Fruit fly (Drosophila melanogaster) whole organism, pupa: ENCODE data around the gene betaTub85D.

ENCODE experiments used
- CG14655 ChIP-seq: fragments of 200-800 bp; sonication (Bioruptor generic); optimal IDR thresholded peaks from 3 replicates; lab custom pipeline; 2017; ENCODE audit warnings: mild to moderate bottlenecking, missing biosample characterization, missing genetic modification reagents, missing genetic modification characterization
- CG4496 ChIP-seq: fragments of 200-800 bp; sonication (Bioruptor generic); IDR thresholded peaks from 3 replicates; pipeline ENCODE4 v1.3.6; 2022; ENCODE audit warnings: missing biosample characterization, missing genetic modification characterization
- CG8301 ChIP-seq: fragments of 200-800 bp; sonication (Bioruptor generic); optimal IDR thresholded peaks from 2 replicates; lab custom pipeline; 2018; ENCODE audit warnings: missing biosample characterization, mild to moderate bottlenecking, missing genetic modification characterization
- CG9948 ChIP-seq: fragments of 200-800 bp; sonication (Bioruptor generic); optimal IDR thresholded peaks from 2 replicates; lab custom pipeline; 2018; ENCODE audit warnings: missing biosample characterization, mild to moderate bottlenecking, missing genetic modification characterization, moderate library complexity
- EcR ChIP-seq: fragments of 200-800 bp; sonication (Bioruptor generic); optimal IDR thresholded peaks from 3 replicates; lab custom pipeline; 2019; ENCODE audit warnings: missing biosample characterization, missing genetic modification characterization, mild to moderate bottlenecking, moderate library complexity, missing genetic modification reagents
- Snoo ChIP-seq: fragments of 200-800 bp; sonication (Bioruptor generic); optimal IDR thresholded peaks from 3 replicates; lab custom pipeline; 2017; ENCODE audit warnings: missing biosample characterization, mild to moderate bottlenecking, missing genetic modification characterization, inconsistent platforms

dm6 chr3R:9441134-9441533 lies 31.1 kb upstream of the betaTub85D start:
- TF ChIP-seq CG4496 (GFP tag; lab: Robert Waterston, UW) (no peak), CG9948 (tag; lab: Kevin White, UChicago) (no peak), Snoo (tag; lab: Kevin White, UChicago) (no peak), CG8301 (tag; lab: Kevin White, UChicago) (no peak), CG14655 (GFP tag; lab: Kevin White, UChicago) (no peak), EcR (GFP tag; lab: Kevin White, UChicago) (no peak)
